Worm (Caenorhabditis elegans): ENCODE data around the gene Y71H2AR.2.

Gene Y71H2AR.2

DNA sequence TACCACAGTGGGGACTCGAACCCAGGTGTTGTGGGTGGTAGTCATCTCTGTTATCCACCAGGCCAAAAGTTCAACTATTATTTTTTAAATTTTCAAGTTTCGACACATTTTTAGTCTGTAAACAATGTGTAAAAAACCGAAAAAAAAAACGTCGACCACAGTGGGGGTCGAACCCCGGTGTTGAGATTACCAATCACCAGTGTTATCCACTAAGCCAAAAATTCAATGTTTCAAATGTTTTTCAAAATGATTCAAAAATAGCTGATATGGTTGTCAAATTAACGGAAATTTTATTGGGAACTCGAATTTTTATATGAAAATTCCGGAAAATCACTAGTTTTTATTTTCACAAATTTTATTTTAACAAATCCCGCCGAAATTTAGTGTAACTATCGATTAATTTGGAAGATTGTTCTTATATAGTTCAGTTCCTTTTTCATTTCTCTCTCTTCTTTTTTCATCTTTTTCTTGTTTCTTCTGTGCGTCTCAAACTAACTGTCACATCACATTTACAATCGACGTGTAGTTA lies 32.5 kb upstream of the Y71H2AR.2 start:
- TF ChIP-seq nhr-179 (tag; optimal IDR thresholded peaks at IDR 0.05) (no peak), F52B5.7 (tag; optimal IDR thresholded peaks at IDR 0.05) (no peak), chd-7 (tag; optimal IDR thresholded peaks at IDR 0.05) (no peak), ztf-6 (GFP tag; IDR thresholded peaks at IDR 0.05) (no peak), ceh-79 (tag; optimal IDR thresholded peaks at IDR 0.05) (no peak), C17E4.6 (GFP tag; IDR thresholded peaks at IDR 0.05) (no peak), rpc-1 (optimal IDR thresholded peaks at IDR 0.05) (peak; percentile 37), rpc-1 (tag; optimal IDR thresholded peaks at IDR 0.05) (peak; percentile 69), Y53F4B.3 (GFP tag; IDR thresholded peaks at IDR 0.05) (no peak), snpc-3.4 (tag; optimal IDR thresholded peaks at IDR 0.05) (no peak), B0261.1 (tag; optimal IDR thresholded peaks at IDR 0.05) (peak; percentile 54), F10E7.11 (tag; optimal IDR thresholded peaks at IDR 0.05) (no peak), lin-26 (GFP tag; IDR thresholded peaks at IDR 0.05) (0 out of 2 replicates have a peak, but pooled peaks have one; percentile 40), fkh-3 (tag; optimal IDR thresholded peaks at IDR 0.05) (no peak), rcor-1 (GFP tag; IDR thresholded peaks at IDR 0.05) (no peak), K12H6.12 (tag; optimal IDR thresholded peaks at IDR 0.05) (no peak), dpff-1 (tag; optimal IDR thresholded peaks at IDR 0.05) (no peak), B0035.1 (tag; optimal IDR thresholded peaks at IDR 0.05) (no peak), tbp1 (GFP tag; optimal IDR thresholded peaks at IDR 0.05) (peak; percentile 78), hmg-1.2 (GFP tag; IDR thresholded peaks at IDR 0.05) (peak; percentile 37), hrde-1 (tag; optimal IDR thresholded peaks at IDR 0.05; ENCODE audit: borderline replicate concordance) (no peak), rec-8 (tag; optimal IDR thresholded peaks at IDR 0.05) (no peak), ztf-3 (GFP tag; optimal IDR thresholded peaks at IDR 0.05) (no peak), atf-7 (tag; optimal IDR thresholded peaks at IDR 0.05) (no peak), tbx-9 (tag; optimal IDR thresholded peaks at IDR 0.05; ENCODE audit: borderline replicate concordance) (no peak), cebp-1 (GFP tag; IDR thresholded peaks at IDR 0.05) (no peak), cebp-1 (tag; optimal IDR thresholded peaks at IDR 0.05) (no peak), Y56A3A.18 (GFP tag; IDR thresholded peaks at IDR 0.05) (no peak), ztf-26 (tag; optimal IDR thresholded peaks at IDR 0.05) (no peak), F33H1.4 (GFP tag; IDR thresholded peaks at IDR 0.05) (peak; percentile 15; the same call in 1 of the 2 replicates)

DNA sequence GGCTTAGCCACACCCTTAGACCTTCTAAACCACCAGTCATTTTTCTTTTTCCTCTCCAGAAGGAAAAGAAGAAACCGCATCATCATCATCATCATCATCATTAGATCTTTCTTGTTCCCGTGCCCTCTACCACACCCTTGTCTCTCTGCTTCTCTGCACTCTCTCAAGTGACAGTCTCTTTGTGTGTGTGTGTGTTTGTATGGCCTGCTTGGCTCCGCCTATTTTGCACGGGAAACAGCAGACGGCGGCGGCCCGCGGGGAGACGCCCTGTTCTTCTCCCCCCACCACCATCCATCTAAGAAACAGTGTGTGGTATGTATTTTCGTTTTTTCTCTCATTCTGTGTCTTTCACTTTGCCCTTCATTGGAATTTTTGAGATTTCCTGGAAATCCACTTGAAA lies 31.1 kb upstream of the Y71H2AR.2 start:
- TF ChIP-seq zfh-2 (GFP tag; conservative IDR thresholded peaks at IDR 0.05), result peak; percentile 76
- peak; percentile 52; the same call in 1 of the 2 replicates for TF ChIP-seq egrh-3 (GFP tag; IDR thresholded peaks at IDR 0.05)
- peak; percentile 73 for TF ChIP-seq lin-40 (tag; optimal IDR thresholded peaks at IDR 0.05)
- TF ChIP-seq attf-5 (GFP tag; optimal IDR thresholded peaks at IDR 0.05), result peak; percentile 38
- TF ChIP-seq cebp-1 (GFP tag; IDR thresholded peaks at IDR 0.05), result no peak
- peak; percentile 52 for TF ChIP-seq cebp-1 (tag; optimal IDR thresholded peaks at IDR 0.05)
- no peak for TF ChIP-seq rec-8 (tag; optimal IDR thresholded peaks at IDR 0.05)
- TF ChIP-seq nfyb-1 (GFP tag; IDR thresholded peaks at IDR 0.05), result 0 out of 2 replicates have a peak, but pooled peaks have one; percentile 28
- peak; percentile 84 for TF ChIP-seq somi-1 (GFP tag; optimal IDR thresholded peaks at IDR 0.05)
- no peak for TF ChIP-seq fkh-3 (tag; optimal IDR thresholded peaks at IDR 0.05)
- no peak for TF ChIP-seq unc-130 (GFP tag; optimal IDR thresholded peaks at IDR 0.05)
- TF ChIP-seq dox-1 (GFP tag; IDR thresholded peaks at IDR 0.05), result peak; percentile 54; the same call in 1 of the 2 replicates
- TF ChIP-seq repo-1 (tag; optimal IDR thresholded peaks at IDR 0.05), result no peak
- TF ChIP-seq chd-7 (tag; optimal IDR thresholded peaks at IDR 0.05), result peak; percentile 17
- peak; percentile 71 for TF ChIP-seq nhr-80 (tag; optimal IDR thresholded peaks at IDR 0.05)
- TF ChIP-seq hrde-1 (tag; optimal IDR thresholded peaks at IDR 0.05; ENCODE audit: borderline replicate concordance), result no peak
- peak; percentile 72 for TF ChIP-seq lin-26 (GFP tag; IDR thresholded peaks at IDR 0.05)
- peak; percentile 76 for TF ChIP-seq ztf-26 (tag; optimal IDR thresholded peaks at IDR 0.05)
- TF ChIP-seq ztf-25 (GFP tag; IDR thresholded peaks at IDR 0.05), result 0 out of 2 replicates have a peak, but pooled peaks have one; percentile 46
- no peak for TF ChIP-seq Y53G8AR.9 (GFP tag; conservative IDR thresholded peaks at IDR 0.05)
- peak; percentile 3 for TF ChIP-seq die-1 (tag; optimal IDR thresholded peaks at IDR 0.05)
- peak; percentile 60 for TF ChIP-seq ceh-27 (GFP tag; optimal IDR thresholded peaks at IDR 0.05)
